Worm (Caenorhabditis elegans): ENCODE results near the gene H04M03.11.

DNA sequence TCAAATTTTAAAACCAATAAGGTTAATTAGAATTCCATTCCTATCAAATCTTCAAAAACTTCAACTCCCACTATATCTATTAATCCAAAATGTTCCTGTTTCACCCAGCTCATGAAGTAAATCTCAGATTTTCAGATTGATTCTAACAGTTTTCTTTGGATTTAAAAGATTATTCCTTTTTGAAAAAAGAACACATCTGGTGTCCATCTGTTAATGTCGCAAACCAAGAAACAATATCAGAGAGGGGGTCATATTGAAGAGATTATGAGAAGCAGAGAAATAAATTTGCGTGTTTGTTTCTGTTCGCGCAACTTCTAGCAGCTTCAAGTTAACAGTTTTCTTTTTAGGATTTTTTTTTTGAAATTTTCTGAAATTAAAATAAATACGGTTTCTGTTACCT is 44.6 kb upstream of the H04M03.11 start:
- no peak for TF ChIP-seq nhr-28 (tag; optimal IDR thresholded peaks at IDR 0.05)
- TF ChIP-seq pqm-1 (tag; optimal IDR thresholded peaks at IDR 0.05): no peak
- no peak for TF ChIP-seq ztf-11 (tag; optimal IDR thresholded peaks at IDR 0.05)

Measured in whole organism, L3 larva.